Fruit fly (Drosophila melanogaster) whole organism, embryonic: ENCODE results near the gene CG14286.

Experiments
- Abd-B ChIP-seq: fragments of 200-800 bp; sonication (Bioruptor generic); optimal IDR thresholded peaks from 2 replicates; lab custom pipeline; 2018; ENCODE audit warnings: missing biosample characterization, mild to moderate bottlenecking, missing genetic modification characterization, moderate library complexity
- CG1024 ChIP-seq: fragments of 200-800 bp; sonication (Bioruptor generic); IDR thresholded peaks from 2 replicates; pipeline ENCODE4 v1.3.6; 2022; ENCODE audit warnings: missing biosample characterization, missing genetic modification characterization
- CG10321 ChIP-seq: fragments of 200-800 bp; sonication (Bioruptor generic); IDR thresholded peaks from 2 replicates; pipeline ENCODE4 v1.3.6; 2022; ENCODE audit warnings: missing biosample characterization, missing genetic modification characterization
- CG11695 ChIP-seq: fragments of 200-800 bp; sonication (Bioruptor generic); IDR thresholded peaks from 3 replicates; pipeline ENCODE4 v1.3.6; 2022; ENCODE audit warnings: missing biosample characterization, missing genetic modification characterization
- CG12104 ChIP-seq: fragments of 200-800 bp; sonication (Bioruptor generic); optimal IDR thresholded peaks from 3 replicates; lab custom pipeline; 2016; ENCODE audit warnings: missing biosample characterization, missing genetic modification characterization
- CG12942 ChIP-seq: fragments of 200-800 bp; sonication (Bioruptor generic); optimal IDR thresholded peaks from 3 replicates; lab custom pipeline; 2016; ENCODE audit warnings: missing biosample characterization, missing genetic modification characterization
- CG13287 ChIP-seq: fragments of 200-800 bp; sonication (Bioruptor generic); IDR thresholded peaks from 2 replicates; pipeline ENCODE4 v1.3.6; 2022; ENCODE audit warnings: missing biosample characterization, missing genetic modification characterization; ENCODE audit not compliant: partially characterized antibody
- CG13296 ChIP-seq: fragments of 200-800 bp; sonication (Bioruptor generic); optimal IDR thresholded peaks from 3 replicates; lab custom pipeline; 2018; ENCODE audit warnings: missing biosample characterization, mild to moderate bottlenecking, missing genetic modification characterization
- CG13624 ChIP-seq: fragments of 200-800 bp; sonication (Bioruptor generic); optimal IDR thresholded peaks from 2 replicates; lab custom pipeline; 2016; ENCODE audit warnings: missing biosample characterization, missing genetic modification characterization
- CG14014 ChIP-seq: fragments of 200-800 bp; sonication (Bioruptor generic); IDR thresholded peaks from 2 replicates; pipeline ENCODE4 v1.3.6; 2022; ENCODE audit warnings: missing biosample characterization, missing genetic modification characterization
- CG2889 ChIP-seq: fragments of 200-800 bp; sonication (Bioruptor generic); IDR thresholded peaks from 3 replicates; pipeline ENCODE4 v1.3.6; 2022; ENCODE audit warnings: missing biosample characterization, missing genetic modification characterization
- CG30020 ChIP-seq: fragments of 200-800 bp; optimal IDR thresholded peaks from 2 replicates; lab custom pipeline; 2019; ENCODE audit warnings: missing biosample characterization, mild to moderate bottlenecking, missing genetic modification characterization, moderate library complexity
- CG31224 ChIP-seq: fragments of 200-800 bp; sonication (Bioruptor generic); IDR thresholded peaks from 2 replicates; pipeline ENCODE4 v1.3.6; 2022; ENCODE audit warnings: missing biosample characterization, missing genetic modification characterization
- CG34376 ChIP-seq: fragments of 200-800 bp; sonication (Bioruptor generic); optimal IDR thresholded peaks from 2 replicates; lab custom pipeline; 2018; ENCODE audit warnings: missing biosample characterization, mild to moderate bottlenecking, missing genetic modification characterization
- CG4424 ChIP-seq: fragments of 200-800 bp; sonication (Bioruptor generic); optimal IDR thresholded peaks from 3 replicates; lab custom pipeline; 2016; ENCODE audit warnings: missing biosample characterization, missing genetic modification characterization
- CG7271 ChIP-seq: fragments of 200-800 bp; sonication (Bioruptor generic); optimal IDR thresholded peaks from 2 replicates; lab custom pipeline; 2018; ENCODE audit warnings: missing biosample characterization, mild to moderate bottlenecking, missing genetic modification characterization, moderate library complexity
- CG7357 ChIP-seq: fragments of 200-800 bp; sonication (Bioruptor generic); IDR thresholded peaks from 3 replicates; pipeline ENCODE4 v1.3.6; 2022; ENCODE audit warnings: missing biosample characterization, missing genetic modification characterization
- CG7928 ChIP-seq: fragments of 200-800 bp; sonication (Bioruptor generic); optimal IDR thresholded peaks from 2 replicates; lab custom pipeline; 2017; ENCODE audit warnings: missing biosample characterization, mild to moderate bottlenecking, missing genetic modification characterization
- CG7987 ChIP-seq: fragments of 200-800 bp; sonication (Bioruptor generic); optimal IDR thresholded peaks from 2 replicates; lab custom pipeline; 2018; ENCODE audit warnings: missing biosample characterization, mild to moderate bottlenecking, missing genetic modification characterization, moderate library complexity
- CG8089 ChIP-seq: fragments of 200-800 bp; sonication (Bioruptor generic); optimal IDR thresholded peaks from 3 replicates; lab custom pipeline; 2016; ENCODE audit warnings: missing biosample characterization, missing genetic modification characterization
- CG8944 ChIP-seq: fragments of 200-800 bp; sonication (Bioruptor generic); optimal IDR thresholded peaks from 3 replicates; lab custom pipeline; 2016; ENCODE audit warnings: missing biosample characterization, missing genetic modification characterization
- CG9817 ChIP-seq: fragments of 200-800 bp; sonication (Bioruptor generic); optimal IDR thresholded peaks from 2 replicates; lab custom pipeline; 2018; ENCODE audit warnings: missing biosample characterization, mild to moderate bottlenecking, missing genetic modification characterization, moderate library complexity
- CG9876 ChIP-seq: fragments of 200-800 bp; sonication (Bioruptor generic); optimal IDR thresholded peaks from 2 replicates; lab custom pipeline; 2016; ENCODE audit warnings: missing biosample characterization, missing genetic modification characterization
- D19A ChIP-seq: fragments of 200-800 bp; optimal IDR thresholded peaks from 3 replicates; lab custom pipeline; 2019; ENCODE audit warnings: missing biosample characterization, mild to moderate bottlenecking, missing genetic modification characterization, moderate library complexity
- Deaf1 ChIP-seq: fragments of 200-800 bp; optimal IDR thresholded peaks from 3 replicates; lab custom pipeline; 2019; ENCODE audit warnings: missing biosample characterization, mild to moderate bottlenecking, missing genetic modification characterization, moderate library complexity
- Eip74EF ChIP-seq, 2 experiments: fragments of 200-800 bp in 1 of 2; fragments of >200 bp in 1 of 2; sonication (Bioruptor generic) in 1 of 2; optimal IDR thresholded peaks; 2 replicates each; lab custom pipeline; 2017 to 2019; ENCODE audit warnings: missing biosample characterization in 2 of 2, missing genetic modification characterization in 2 of 2, mild to moderate bottlenecking in 1 of 2, moderate library complexity in 1 of 2
- Fer3 ChIP-seq: fragments of 200-800 bp; sonication (Bioruptor generic); optimal IDR thresholded peaks from 2 replicates; lab custom pipeline; 2018; ENCODE audit warnings: missing biosample characterization, mild to moderate bottlenecking, missing genetic modification characterization, moderate library complexity
- MESR4 ChIP-seq: fragments of 200-800 bp; sonication (Bioruptor generic); optimal IDR thresholded peaks from 2 replicates; lab custom pipeline; 2018; ENCODE audit warnings: missing biosample characterization, mild to moderate bottlenecking, missing genetic modification characterization, moderate library complexity
- Xbp1 ChIP-seq: fragments of 200-800 bp; sonication (Bioruptor generic); optimal IDR thresholded peaks from 3 replicates; lab custom pipeline; 2016; ENCODE audit warnings: missing biosample characterization, mild to moderate bottlenecking, missing genetic modification characterization
- ap ChIP-seq: fragments of 200-800 bp; sonication (Bioruptor generic); IDR thresholded peaks from 2 replicates; pipeline ENCODE4 v1.3.6; 2022; ENCODE audit warnings: missing biosample characterization, missing genetic modification characterization
- ase ChIP-seq: fragments of 200-800 bp; sonication (Bioruptor generic); IDR thresholded peaks from 3 replicates; pipeline ENCODE4 v1.3.6; 2022; ENCODE audit warnings: missing biosample characterization, missing genetic modification characterization
- ash1 ChIP-seq: fragments of 200-800 bp; sonication (Bioruptor generic); optimal IDR thresholded peaks from 2 replicates; lab custom pipeline; 2018; ENCODE audit warnings: missing biosample characterization, mild to moderate bottlenecking, missing genetic modification characterization
- br ChIP-seq: fragments of >200 bp; optimal IDR thresholded peaks from 2 replicates; lab custom pipeline; 2017
- bsh ChIP-seq, 2 experiments: fragments of 200-800 bp; sonication (Bioruptor generic); optimal IDR thresholded peaks; 2 replicates each; lab custom pipeline; 2017 to 2018; ENCODE audit warnings: mild to moderate bottlenecking in 2 of 2, missing biosample characterization in 2 of 2, missing genetic modification characterization in 2 of 2, moderate library complexity in 1 of 2
- chn ChIP-seq: fragments of 200-800 bp; sonication (Bioruptor generic); optimal IDR thresholded peaks from 2 replicates; lab custom pipeline; 2016; ENCODE audit warnings: missing biosample characterization, missing genetic modification characterization
- fd102C ChIP-seq: fragments of 200-800 bp; sonication (Bioruptor generic); optimal IDR thresholded peaks from 2 replicates; lab custom pipeline; 2018; ENCODE audit warnings: missing biosample characterization, mild to moderate bottlenecking, missing genetic modification characterization, moderate library complexity
- fu2 ChIP-seq: fragments of 200-800 bp; sonication (Bioruptor generic); optimal IDR thresholded peaks from 2 replicates; lab custom pipeline; 2016; ENCODE audit warnings: missing biosample characterization, missing genetic modification characterization
- hth ChIP-seq: fragments of >200 bp; optimal IDR thresholded peaks from 2 replicates; lab custom pipeline; 2017; ENCODE audit warnings: inconsistent platforms
- insv ChIP-seq, 2 experiments: fragments of 200-800 bp; sonication (Bioruptor generic); optimal IDR thresholded peaks; 3 replicates each; lab custom pipeline; 2016 to 2018; ENCODE audit warnings: missing biosample characterization in 2 of 2, missing genetic modification characterization in 2 of 2
- ken ChIP-seq: fragments of 200-800 bp; sonication (Bioruptor generic); IDR thresholded peaks from 3 replicates; pipeline ENCODE4 v1.3.6; 2022; ENCODE audit warnings: missing biosample characterization, missing genetic modification characterization
- mirr ChIP-seq: fragments of 200-800 bp; sonication (Bioruptor generic); optimal IDR thresholded peaks from 3 replicates; lab custom pipeline; 2018; ENCODE audit warnings: missing biosample characterization, mild to moderate bottlenecking, missing genetic modification characterization
- pb ChIP-seq: fragments of 200-800 bp; sonication (Bioruptor generic); optimal IDR thresholded peaks from 3 replicates; lab custom pipeline; 2016; ENCODE audit warnings: missing biosample characterization, missing genetic modification characterization
- ranshi ChIP-seq: fragments of 200-800 bp; sonication (Bioruptor generic); IDR thresholded peaks from 2 replicates; pipeline ENCODE4 v1.3.6; 2022; ENCODE audit warnings: missing biosample characterization, missing genetic modification characterization
- sens-2 ChIP-seq: fragments of 200-800 bp; sonication (Bioruptor generic); IDR thresholded peaks from 2 replicates; pipeline ENCODE4 v1.3.6; 2022; ENCODE audit warnings: missing biosample characterization, missing genetic modification characterization
- slp2 ChIP-seq: fragments of 200-800 bp; sonication (Bioruptor generic); optimal IDR thresholded peaks from 2 replicates; lab custom pipeline; 2016; ENCODE audit warnings: missing biosample characterization, missing genetic modification characterization
- sug ChIP-seq: fragments of 200-800 bp; optimal IDR thresholded peaks from 2 replicates; lab custom pipeline; 2019; ENCODE audit warnings: missing biosample characterization, mild to moderate bottlenecking, missing genetic modification characterization, moderate library complexity
- tna ChIP-seq: fragments of 200-800 bp; sonication (Bioruptor generic); IDR thresholded peaks from 2 replicates; pipeline ENCODE4 v1.3.6; 2022; ENCODE audit warnings: missing biosample characterization, missing genetic modification characterization; ENCODE audit not compliant: partially characterized antibody
- usp ChIP-seq: fragments of >200 bp; optimal IDR thresholded peaks from 2 replicates; lab custom pipeline; 2017; ENCODE audit warnings: missing biosample characterization, missing genetic modification characterization
- vnd ChIP-seq: fragments of 200-800 bp; sonication (Bioruptor generic); IDR thresholded peaks from 3 replicates; pipeline ENCODE4 v1.3.6; 2022; ENCODE audit warnings: missing biosample characterization, missing genetic modification characterization; ENCODE audit not compliant: partially characterized antibody
- zen ChIP-seq: fragments of 200-800 bp; sonication (Bioruptor generic); optimal IDR thresholded peaks from 3 replicates; lab custom pipeline; 2018; ENCODE audit warnings: missing biosample characterization, mild to moderate bottlenecking, missing genetic modification characterization, moderate library complexity

Gene CG14286

DNA sequence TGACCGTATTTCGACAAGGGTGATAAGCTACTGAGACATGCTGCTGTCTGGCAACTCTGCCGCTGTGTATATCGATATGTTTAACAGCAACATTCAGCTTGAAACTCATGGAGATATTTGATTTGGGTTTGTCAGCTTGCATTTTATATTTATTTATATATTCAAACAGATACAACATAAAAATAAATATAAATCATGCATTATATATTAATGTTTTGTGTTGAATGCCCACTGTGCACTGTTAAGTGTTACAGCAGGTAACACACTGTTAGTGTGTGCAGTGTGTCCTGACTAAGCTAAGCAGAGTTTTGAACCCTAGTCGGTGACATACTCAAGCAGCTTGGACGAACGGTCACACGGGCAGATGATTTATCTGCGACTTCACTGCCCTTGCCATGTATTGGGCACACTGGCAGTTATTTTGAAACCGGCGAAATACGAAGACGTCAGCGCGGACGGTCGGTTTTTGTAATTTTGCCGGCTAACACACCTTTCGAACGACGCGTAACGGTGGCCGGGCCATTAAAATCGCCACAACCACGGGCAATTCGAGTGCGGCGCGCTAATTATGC lies 40.2 kb upstream of the CG14286 start, which contains the start of the genes snRNP-U1-C and gukh (continued):
- TF ChIP-seq CG4424 = peak; percentile 76
- peak; percentile 86 for TF ChIP-seq Fer3 (tag; lab: Kevin White, UChicago)
- TF ChIP-seq zen (tag; lab: Kevin White, UChicago) = peak; percentile 67
- TF ChIP-seq CG9876 = no peak
- TF ChIP-seq CG9817 (tag; lab: Kevin White, UChicago) = peak; percentile 89
- peak; percentile 32 for TF ChIP-seq CG7987 (GFP tag; lab: Kevin White, UChicago)
- peak in 1 of 2 experiments; percentile 71 for TF ChIP-seq insv (GFP tag; optimal IDR thresholded peaks at IDR 0.05; lab: Kevin White, UChicago)
- peak; percentile 81 for TF ChIP-seq ase
- peak; percentile 87 for TF ChIP-seq Xbp1
- TF ChIP-seq Abd-B (GFP tag; lab: Kevin White, UChicago) = peak; percentile 70
- peak; percentile 83 for TF ChIP-seq CG12942
- TF ChIP-seq sug = peak; percentile 80
- TF ChIP-seq CG34376 (GFP tag; lab: Kevin White, UChicago) = peak; percentile 30
- TF ChIP-seq CG10321 (GFP tag; lab: Robert Waterston, UW) = peak; percentile 25; the same call in 1 of the 2 replicates
- peak; percentile 86 for TF ChIP-seq CG2889
- TF ChIP-seq CG7271 (tag; lab: Kevin White, UChicago) = peak; percentile 35
- no peak for TF ChIP-seq slp2
- TF ChIP-seq CG31224 (GFP tag; lab: Robert Waterston, UW) = peak; percentile 75
- no peak for TF ChIP-seq fd102C (GFP tag; lab: Kevin White, UChicago)
- TF ChIP-seq ap (GFP tag; lab: Robert Waterston, UW) = peak; percentile 81
- TF ChIP-seq usp (GFP tag; lab: Kevin White, UChicago) = no peak
- TF ChIP-seq bsh (GFP tag; optimal IDR thresholded peaks at IDR 0.05; lab: Kevin White, UChicago) = peak in 1 of 2 experiments; percentile 83
- TF ChIP-seq ken = peak; percentile 80
- TF ChIP-seq Deaf1 (tag; lab: Kevin White, UChicago) = peak; percentile 72
- peak; percentile 5 for TF ChIP-seq fu2 (GFP tag; lab: Kevin White, UChicago)
- TF ChIP-seq CG8944 (GFP tag; lab: Kevin White, UChicago) = peak; percentile 31
- no peak for TF ChIP-seq CG8089 (GFP tag; lab: Kevin White, UChicago)
- peak; percentile 50; the same call in 2 of the 3 replicates for TF ChIP-seq CG7357 (GFP tag; lab: Robert Waterston, UW)
- TF ChIP-seq mirr (GFP tag; lab: Kevin White, UChicago) = peak; percentile 35
- TF ChIP-seq D19A (tag; lab: Kevin White, UChicago) = peak; percentile 57
- peak; percentile 84 for TF ChIP-seq sens-2
- TF ChIP-seq ranshi (GFP tag; lab: Robert Waterston, UW) = peak; percentile 78
- no peak for TF ChIP-seq tna (GFP tag; lab: Robert Waterston, UW)
- TF ChIP-seq CG30020 (tag; lab: Kevin White, UChicago) = peak; percentile 66
- TF ChIP-seq CG7928 (GFP tag; lab: Kevin White, UChicago) = peak; percentile 29
- TF ChIP-seq pb (GFP tag; lab: Kevin White, UChicago) = no peak
- peak in 1 of 2 experiments; percentile 46 for TF ChIP-seq Eip74EF (GFP tag; optimal IDR thresholded peaks at IDR 0.05; lab: Kevin White, UChicago)
- peak; percentile 92 for TF ChIP-seq CG14014 (GFP tag; lab: Robert Waterston, UW)
- peak; percentile 31 for TF ChIP-seq chn (GFP tag; lab: Kevin White, UChicago)
- TF ChIP-seq hth = no peak
- TF ChIP-seq CG11695 = peak; percentile 85
- peak; percentile 9 for TF ChIP-seq CG12104 (GFP tag; lab: Kevin White, UChicago)
- no peak for TF ChIP-seq br (lab: Kevin White, UChicago)
- peak; percentile 39 for TF ChIP-seq CG13624 (GFP tag; lab: Kevin White, UChicago)
- TF ChIP-seq CG13287 = peak; percentile 88
- TF ChIP-seq CG13296 (GFP tag; lab: Kevin White, UChicago) = peak; percentile 74
- no peak for TF ChIP-seq ash1 (GFP tag; lab: Kevin White, UChicago)
- peak; percentile 29; the same call in 1 of the 2 replicates for TF ChIP-seq CG1024
- peak; percentile 67 for TF ChIP-seq MESR4 (GFP tag; lab: Kevin White, UChicago)
- TF ChIP-seq vnd (GFP tag; lab: Robert Waterston, UW) = no peak; the same call in 1 of the 3 replicates
